Worm (Caenorhabditis elegans): ENCODE measurements around the gene F35H8.1.

F35H8.1 gene

DNA sequence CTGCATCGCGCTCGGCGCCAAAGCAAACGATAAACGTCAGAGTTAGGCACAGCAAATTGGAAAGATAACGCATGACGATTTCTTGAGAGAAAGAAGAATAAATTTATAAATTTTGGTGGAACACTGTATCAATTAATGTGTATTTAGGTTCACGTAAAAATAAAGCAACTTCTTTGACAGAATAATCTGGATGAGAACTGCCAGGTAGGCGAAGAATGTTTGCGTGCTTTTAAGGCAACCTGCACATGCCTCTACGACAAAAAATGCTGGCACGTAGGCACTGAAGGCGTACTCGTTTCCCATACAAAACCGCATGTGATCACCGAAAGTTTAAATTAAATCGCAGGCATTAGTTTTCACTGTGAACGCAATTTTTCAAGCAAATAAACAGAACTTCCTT is at the start of gene F35H8.1:
F35H8.1 (minus strand) TSS at position 101 of the 400 bp plus-strand sequence.
- no peak for TF ChIP-seq unc-62 (GFP tag; optimal IDR thresholded peaks at IDR 0.05)

DNA sequence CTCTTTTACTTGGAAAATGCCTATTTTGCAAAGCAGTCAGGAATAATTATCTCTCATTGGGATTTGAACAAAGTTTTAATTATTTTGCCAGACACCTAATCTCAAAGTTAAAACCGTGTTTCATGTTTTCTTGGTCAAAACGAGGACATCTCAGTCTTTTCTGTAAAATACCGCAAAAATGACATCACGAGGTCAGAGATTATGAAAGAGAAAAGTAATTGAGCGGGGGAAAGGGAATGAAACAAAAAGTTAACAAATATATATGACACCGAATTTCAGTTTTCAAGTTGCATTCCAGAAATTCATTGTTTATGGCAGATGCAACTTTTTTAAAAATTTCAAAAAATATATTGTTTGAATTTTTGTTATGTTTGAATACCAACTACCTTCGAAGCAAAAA is 49.5 kb upstream of the F35H8.1 start:
- no peak for TF ChIP-seq unc-62 (GFP tag; optimal IDR thresholded peaks at IDR 0.05)

DNA sequence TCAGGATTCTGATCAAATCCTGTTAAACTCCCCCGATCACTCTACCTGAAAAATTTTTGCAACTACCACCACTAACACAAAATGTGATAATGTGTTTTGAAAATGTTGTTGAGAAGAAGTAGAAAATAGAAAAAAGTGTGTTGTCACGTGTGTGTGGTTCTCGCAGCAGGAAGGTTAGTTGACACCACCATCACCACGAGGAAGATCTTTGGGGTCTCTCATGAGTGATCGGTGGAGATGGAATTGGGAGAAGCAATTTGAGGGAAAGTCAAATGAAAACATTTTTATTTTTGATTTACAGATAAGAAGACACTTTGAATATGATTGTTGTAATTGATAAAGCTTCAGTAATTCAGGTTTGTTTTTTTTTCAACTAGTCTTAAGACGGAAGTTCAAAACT is 48.6 kb upstream of the F35H8.1 start:
- TF ChIP-seq unc-62 (GFP tag; optimal IDR thresholded peaks at IDR 0.05), result no peak

DNA sequence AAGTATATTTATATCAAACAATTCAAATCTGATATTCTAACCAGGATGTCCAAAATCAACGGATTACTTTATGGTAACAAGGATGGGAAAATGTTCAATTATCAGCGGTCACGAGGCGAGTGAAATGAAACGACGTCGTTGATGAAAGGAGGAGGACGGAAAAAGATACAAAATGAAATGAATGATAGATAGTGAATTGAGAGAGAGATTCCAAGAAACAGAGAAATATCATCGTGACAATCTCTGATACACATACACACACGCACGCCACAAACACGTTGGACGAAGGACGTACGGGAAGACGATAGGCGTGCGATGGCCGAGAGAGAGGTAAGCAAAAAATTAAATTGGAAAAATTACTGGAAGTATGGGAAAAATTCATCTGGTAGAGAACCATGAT is 48.0 kb upstream of the F35H8.1 start:
- no peak for TF ChIP-seq unc-62 (GFP tag; optimal IDR thresholded peaks at IDR 0.05)

DNA sequence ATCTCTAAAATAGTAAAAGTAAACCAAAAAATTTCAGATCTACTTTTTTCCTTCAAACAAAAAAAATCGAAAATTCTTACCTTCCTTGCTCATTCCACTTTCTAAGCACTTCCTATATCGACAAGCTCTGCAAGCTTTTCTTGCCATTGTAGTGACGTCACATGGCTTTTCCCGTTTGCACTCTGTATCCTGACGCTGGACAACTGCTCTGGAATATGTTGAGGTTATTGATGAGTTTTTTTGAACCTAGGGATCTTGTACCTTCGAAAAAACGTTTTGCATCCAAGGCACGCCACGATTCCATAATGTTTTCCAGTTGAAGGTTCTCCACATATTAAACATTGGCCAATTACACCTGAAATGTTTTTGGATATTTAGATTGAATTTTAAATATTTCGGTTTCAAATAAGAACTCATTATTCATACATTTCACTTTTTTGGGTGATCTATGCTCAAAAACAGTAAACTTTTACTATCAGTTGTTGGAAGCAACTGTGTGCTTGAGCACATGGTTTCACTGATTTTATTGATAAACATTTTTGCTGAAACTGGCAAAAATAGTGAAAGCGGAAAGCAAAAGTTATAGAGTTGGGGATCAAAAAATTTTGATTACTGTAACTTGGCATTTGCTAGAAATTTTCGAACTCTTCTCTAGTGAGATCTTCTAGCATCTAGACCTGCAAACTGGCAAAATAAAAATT is 47.1 kb upstream of the F35H8.1 start:
- TF ChIP-seq unc-62 (GFP tag; optimal IDR thresholded peaks at IDR 0.05), result no peak

DNA sequence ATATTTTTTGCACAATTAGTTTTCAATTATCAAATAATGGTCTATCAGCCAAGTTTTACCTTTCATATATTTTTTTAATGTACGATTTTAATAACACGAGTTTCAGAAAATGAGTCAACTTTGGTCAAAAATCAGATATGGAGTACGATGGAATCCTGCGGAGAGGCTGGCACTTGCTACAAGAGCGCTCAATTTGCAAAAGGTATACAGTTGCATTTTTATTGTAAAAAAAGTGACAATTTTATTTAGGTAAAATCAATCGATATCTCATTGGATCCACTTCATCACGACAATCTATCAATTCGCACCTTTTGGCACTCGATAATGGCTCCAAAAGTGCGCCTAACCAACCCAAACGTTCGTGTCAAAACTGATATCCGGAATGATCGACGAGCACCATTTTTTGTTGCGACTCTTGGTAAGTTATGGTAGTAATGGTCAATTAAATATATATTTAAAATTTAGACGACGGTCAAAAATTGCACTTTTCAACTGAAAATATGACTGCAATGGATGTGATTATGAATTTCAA is 44.5 kb upstream of the F35H8.1 start, which contains the start of gene mrpl-53:
mrpl-53 (plus strand) TSS at position 107 of the 532 bp plus-strand sequence.
- no peak for TF ChIP-seq unc-62 (GFP tag; optimal IDR thresholded peaks at IDR 0.05)

DNA sequence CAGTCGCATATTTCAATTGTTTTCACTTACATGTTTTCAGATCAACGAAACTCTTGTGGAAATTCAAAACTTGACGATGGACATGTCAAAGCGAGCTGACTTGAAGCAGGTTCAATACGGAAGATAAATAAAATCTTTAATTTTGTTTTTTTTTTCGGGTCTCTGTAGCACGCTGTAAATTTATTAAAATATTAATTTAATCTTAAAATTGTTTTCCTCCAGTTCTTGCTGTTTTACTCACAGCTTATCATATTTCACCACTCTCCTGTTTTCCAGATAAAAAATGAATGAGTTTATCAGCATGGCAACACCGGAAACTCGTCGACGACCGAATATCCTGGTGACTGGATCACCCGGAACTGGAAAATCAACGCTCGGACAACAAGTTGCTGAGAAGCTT is 43.3 kb upstream of the F35H8.1 start, which contains the start of gene E02H1.6:
E02H1.6 (plus strand) TSS at position 301 of the 400 bp plus-strand sequence.
- no peak for TF ChIP-seq unc-62 (GFP tag; optimal IDR thresholded peaks at IDR 0.05)

DNA sequence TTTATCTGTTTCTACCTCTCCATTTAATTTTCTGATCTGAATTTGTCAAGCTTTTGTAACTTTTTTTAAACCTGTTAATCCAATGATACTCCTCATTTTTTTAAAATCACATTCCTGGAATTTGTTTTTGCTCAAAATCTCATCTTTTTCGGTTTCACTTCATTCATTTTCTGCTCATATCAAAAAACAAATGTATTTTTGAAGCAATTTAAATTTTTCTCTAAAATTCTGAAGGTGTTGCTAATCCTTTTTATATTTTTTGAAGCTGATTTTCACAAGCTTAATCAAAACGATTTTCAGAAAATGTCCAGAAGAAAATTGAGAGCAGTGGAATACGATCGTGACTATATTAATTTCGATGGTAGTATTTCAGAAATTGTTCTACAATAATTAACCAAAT is 41.8 kb upstream of the F35H8.1 start, which contains the start of gene E02H1.5:
E02H1.5 (plus strand) TSS at position 301 of the 400 bp plus-strand sequence.
- no peak for TF ChIP-seq unc-62 (GFP tag; optimal IDR thresholded peaks at IDR 0.05)

DNA sequence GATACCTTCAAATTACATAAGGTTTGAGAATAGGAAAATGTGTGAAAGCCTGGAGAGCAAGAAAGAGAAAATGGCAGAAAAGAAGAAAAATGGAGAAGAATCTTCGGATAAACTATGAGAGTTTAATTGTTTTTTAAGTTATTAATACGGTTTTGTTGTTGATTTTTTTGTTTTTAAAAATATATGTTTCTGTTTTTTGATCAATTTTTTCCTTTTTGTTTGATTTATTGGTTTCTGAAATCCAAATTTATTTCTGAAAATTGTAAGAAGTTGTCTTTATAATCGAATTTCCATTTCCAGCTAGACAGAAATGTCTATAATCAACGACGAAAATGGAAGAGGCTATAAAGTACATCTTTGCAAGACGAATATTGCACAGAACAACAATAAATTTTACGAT is 39.7 kb upstream of the F35H8.1 start, which contains the start of gene parp-2:
parp-2 (plus strand) TSS at position 301 of the 400 bp plus-strand sequence.
- TF ChIP-seq unc-62 (GFP tag; optimal IDR thresholded peaks at IDR 0.05), result no peak

DNA sequence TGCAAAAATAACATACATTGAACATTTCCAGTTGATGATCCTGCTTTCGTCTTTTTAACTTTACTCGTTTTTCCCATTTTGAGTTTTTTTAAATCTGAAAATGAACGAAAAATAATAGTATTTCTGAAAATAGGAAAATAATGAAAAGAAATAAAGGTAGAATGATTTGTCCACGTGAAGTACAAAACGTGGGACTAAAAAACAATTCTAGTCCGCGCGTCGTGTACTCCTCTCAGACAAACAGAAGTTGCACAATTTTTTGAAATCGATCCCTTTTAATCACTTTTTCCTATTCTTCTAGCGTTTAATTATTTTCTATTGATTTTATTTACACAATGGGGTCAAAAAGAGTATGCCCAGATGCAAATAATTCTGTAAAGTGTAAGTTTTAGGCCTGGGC is 38.0 kb upstream of the F35H8.1 start, which contains the start of the genes E02H1.1 and tag-124:
E02H1.1 (minus strand) TSS at position 94 of the 400 bp plus-strand sequence.
tag-124 (plus strand) TSS at position 222 of the 400 bp plus-strand sequence.
- TF ChIP-seq unc-62 (GFP tag; optimal IDR thresholded peaks at IDR 0.05), result no peak

DNA sequence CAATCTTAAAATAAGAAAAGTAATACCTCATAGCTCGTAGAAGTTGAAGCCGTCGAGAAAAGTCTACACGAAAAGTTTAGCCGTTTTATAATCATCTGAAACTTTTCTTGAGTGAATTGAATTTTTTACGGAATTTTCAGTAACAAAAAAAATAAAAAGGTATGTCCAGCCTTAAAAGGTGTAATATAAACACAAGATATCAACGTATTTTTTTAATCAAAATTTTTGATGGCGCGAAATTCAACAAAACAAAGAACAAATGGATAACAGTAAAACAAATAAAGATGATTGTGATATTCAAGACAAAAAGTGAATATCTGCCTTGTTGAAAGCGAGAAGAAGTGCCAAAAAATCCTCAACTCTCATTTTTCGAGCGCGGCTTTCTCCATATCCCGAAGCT is 36.6 kb upstream of the F35H8.1 start, which contains the start of gene eral-1:
eral-1 (minus strand) TSS at position 101 of the 400 bp plus-strand sequence.
- TF ChIP-seq unc-62 (GFP tag; optimal IDR thresholded peaks at IDR 0.05), result no peak

DNA sequence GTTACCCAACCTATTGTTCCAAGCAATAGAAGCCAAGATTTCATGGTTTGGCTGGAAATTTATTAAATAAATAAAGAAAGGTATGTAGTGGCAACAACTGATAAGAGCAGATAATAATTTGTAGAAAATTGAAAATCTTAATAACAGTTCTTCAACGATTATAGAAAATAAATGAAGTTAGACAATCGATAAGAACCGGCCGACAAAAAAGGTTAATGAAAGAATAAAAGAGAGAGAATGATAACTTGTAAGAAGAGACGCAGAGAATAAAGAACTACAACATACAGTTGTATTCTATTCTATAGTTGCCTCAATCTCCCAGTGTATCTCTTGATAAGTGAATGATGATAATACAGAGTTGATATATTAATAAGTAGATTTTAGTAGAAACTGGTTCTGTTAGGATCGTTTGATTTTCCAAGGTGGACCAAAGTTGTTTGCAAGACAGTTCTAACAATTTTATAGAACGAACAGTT is 33.7 kb upstream of the F35H8.1 start, which contains the start of gene ugt-58:
ugt-58 (minus strand) TSS at position 51 of the 476 bp plus-strand sequence.
- TF ChIP-seq unc-62 (GFP tag; optimal IDR thresholded peaks at IDR 0.05), result no peak

DNA sequence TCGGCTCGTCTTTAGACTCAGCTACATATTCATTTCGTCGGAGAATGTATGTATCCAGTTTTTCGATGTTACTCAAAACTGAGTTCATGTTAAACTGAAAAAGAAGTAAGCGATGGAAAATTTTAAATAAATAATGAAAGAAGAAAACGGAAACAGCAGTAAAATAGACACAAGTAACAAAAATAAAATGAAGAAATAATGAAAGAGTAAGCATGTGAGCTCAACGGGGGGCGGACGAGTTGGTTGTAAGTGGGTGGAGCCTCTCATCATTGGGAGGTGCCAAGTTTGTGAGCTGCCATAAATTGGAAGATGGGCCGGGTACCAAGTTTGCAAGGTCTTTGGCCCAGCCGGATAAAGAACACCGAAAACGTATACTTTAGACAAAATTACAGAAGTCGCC is 30.4 kb upstream of the F35H8.1 start, which contains the start of gene wee-1.1:
wee-1.1 (minus strand) TSS at position 101 of the 400 bp plus-strand sequence.
- no peak for TF ChIP-seq unc-62 (GFP tag; optimal IDR thresholded peaks at IDR 0.05)

DNA sequence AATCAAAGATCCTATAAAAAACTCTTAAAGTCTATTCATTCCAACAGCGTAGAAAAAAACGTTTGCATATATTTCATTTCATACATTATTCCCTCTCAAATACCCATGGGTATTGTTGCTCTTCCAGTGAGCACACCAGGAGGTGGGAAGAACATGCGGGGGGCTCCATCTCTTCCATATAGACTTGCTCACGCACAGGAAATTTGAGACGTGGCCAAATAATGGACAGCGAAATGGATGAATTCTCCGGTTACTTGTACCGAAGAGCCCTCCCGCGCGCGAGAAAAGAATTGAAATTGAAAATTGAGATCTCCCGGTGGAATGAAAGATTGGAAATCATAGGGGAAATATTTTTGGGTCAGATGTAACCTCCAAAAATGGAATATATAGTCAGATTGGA is 24.6 kb upstream of the F35H8.1 start:
- no peak for TF ChIP-seq unc-62 (GFP tag; optimal IDR thresholded peaks at IDR 0.05)

DNA sequence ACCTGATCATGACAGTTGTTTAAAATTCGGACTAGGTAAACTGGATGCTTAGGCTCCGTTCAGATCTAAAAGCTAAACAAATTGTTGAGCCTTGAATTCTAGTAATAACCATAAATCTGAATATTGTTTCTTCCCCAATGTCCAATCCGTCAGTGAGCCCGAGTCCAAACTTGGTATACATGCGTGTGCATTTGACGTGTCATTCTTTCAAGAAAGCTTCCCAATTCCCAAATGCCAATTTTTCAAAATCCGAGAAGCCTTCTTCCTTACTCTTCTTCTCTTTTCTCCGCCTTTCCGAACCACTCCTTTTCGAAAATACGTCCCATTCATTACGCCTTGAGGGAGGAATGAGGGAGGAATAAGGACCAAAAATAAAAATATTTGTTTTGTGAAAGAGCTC is 23.6 kb upstream of the F35H8.1 start:
- no peak for TF ChIP-seq unc-62 (GFP tag; optimal IDR thresholded peaks at IDR 0.05)

DNA sequence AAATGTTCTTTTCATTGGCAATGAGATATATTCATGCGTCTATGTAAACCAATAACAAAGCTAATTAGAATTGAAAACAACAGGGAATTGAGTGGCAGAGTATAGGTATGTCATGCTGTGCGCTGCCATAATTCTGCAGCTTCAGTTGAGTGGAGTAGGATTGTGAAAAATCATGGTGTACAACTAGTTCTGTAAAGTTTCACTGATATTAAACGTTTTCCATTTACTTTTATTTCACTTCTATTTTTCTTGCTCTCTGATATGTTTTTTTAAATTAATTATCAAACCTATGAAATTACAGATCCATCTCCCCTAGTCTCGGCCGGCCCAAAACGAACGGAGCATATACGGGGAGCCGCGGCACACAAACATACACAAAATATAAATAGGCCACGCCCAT is 22.6 kb upstream of the F35H8.1 start, which contains the start of gene exc-7:
exc-7 (plus strand) TSS at position 301 of the 400 bp plus-strand sequence.
- no peak for TF ChIP-seq unc-62 (GFP tag; optimal IDR thresholded peaks at IDR 0.05)
